Worm (Caenorhabditis elegans) whole organism, midembryonic: Measurements from ENCODE around the gene F40F4.7.

ENCODE experiments used
- T22C8.4 ChIP-seq: fragments of 200-800 bp; sonication (Bioruptor generic); IDR thresholded peaks from 2 replicates; pipeline ENCODE4 v1.3.6; 2022; ENCODE audit warnings: missing genetic modification characterization, missing compliant biosample characterization
- cog-1 ChIP-seq: sonication (generic microtip); optimal IDR thresholded peaks from 2 replicates; lab custom pipeline; 2016; ENCODE audit warnings: missing genetic modification characterization, missing compliant biosample characterization
- flt-1 ChIP-seq: fragments of 200-800 bp; sonication (Bioruptor generic); IDR thresholded peaks from 2 replicates; pipeline ENCODE4 v1.3.6; 2022; ENCODE audit warnings: missing genetic modification characterization, missing compliant biosample characterization
- klf-2 ChIP-seq: fragments of 200-800 bp; sonication (Bioruptor generic); conservative IDR thresholded peaks from 2 replicates; pipeline ENCODE4 v1.3.6; 2022; ENCODE audit warnings: missing genetic modification reagents, missing genetic modification characterization, missing compliant biosample characterization
- med-1 ChIP-seq: sonication (generic microtip); optimal IDR thresholded peaks from 2 replicates; lab custom pipeline; 2017; ENCODE audit warnings: missing genetic modification characterization, mild to moderate bottlenecking, missing compliant biosample characterization, antibody characterized with exemption, missing genetic modification reagents; ENCODE audit not compliant: insufficient read depth
- ref-1 ChIP-seq: fragments of 200-800 bp; sonication (Bioruptor generic); conservative IDR thresholded peaks from 2 replicates; pipeline ENCODE4 v1.3.6; 2022; ENCODE audit warnings: missing genetic modification reagents, missing genetic modification characterization, missing compliant biosample characterization
- tab-1 ChIP-seq: fragments of 200-800 bp; sonication (Bioruptor generic); IDR thresholded peaks from 2 replicates; pipeline ENCODE4 v1.3.6; 2022; ENCODE audit warnings: missing genetic modification characterization, missing compliant biosample characterization
- ztf-23 ChIP-seq: fragments of 200-800 bp; sonication (Bioruptor generic); IDR thresholded peaks from 2 replicates; pipeline ENCODE4 v1.3.6; 2022; ENCODE audit warnings: missing genetic modification reagents, missing genetic modification characterization, missing compliant biosample characterization
- ztf-29 ChIP-seq: fragments of 200-800 bp; sonication (Bioruptor generic); IDR thresholded peaks from 2 replicates; pipeline ENCODE4 v1.3.6; 2022; ENCODE audit warnings: missing genetic modification reagents, missing genetic modification characterization, missing compliant biosample characterization

The F40F4.7 gene

ce11 chrX:3271673-3272072, 25.9 kb upstream of the F40F4.7 start, which contains the start of gene K09C4.9:
TSS of gene K09C4.9 (minus strand) at chrX:3271773.
- TF ChIP-seq med-1 (GFP tag; lab: Kevin White, UChicago): no peak
- TF ChIP-seq ztf-23: no peak
- TF ChIP-seq flt-1 (GFP tag; lab: Robert Waterston, UW): no peak
- no peak for TF ChIP-seq klf-2 (GFP tag; lab: Robert Waterston, UW)
- no peak for TF ChIP-seq cog-1 (tag; lab: Kevin White, UChicago)
- no peak for TF ChIP-seq tab-1 (GFP tag; lab: Robert Waterston, UW)
- no peak for TF ChIP-seq ztf-29 (GFP tag; lab: Robert Waterston, UW)
- TF ChIP-seq T22C8.4 (GFP tag; lab: Robert Waterston, UW): no peak
- TF ChIP-seq ref-1 (GFP tag; lab: Robert Waterston, UW): no peak

DNA sequence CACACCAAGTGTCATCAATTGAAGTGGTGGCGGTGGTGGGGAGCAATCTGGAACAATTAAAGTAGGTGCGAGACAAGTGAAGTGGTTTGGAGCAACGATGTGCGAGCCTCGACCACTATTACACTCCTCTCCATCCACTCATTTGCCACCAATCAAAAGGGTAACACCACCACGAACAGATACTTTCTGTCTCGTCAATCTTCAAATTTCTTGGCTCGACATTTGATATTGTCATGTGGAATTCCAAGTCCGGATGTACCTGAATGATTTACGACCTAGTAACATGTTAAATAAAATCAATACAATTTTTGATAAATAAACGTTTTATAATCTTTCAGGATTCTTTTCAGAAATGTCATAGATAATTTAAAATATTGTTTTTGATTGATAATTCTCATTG, 25.1 kb upstream of the F40F4.7 start, which contains the start of gene sul-1:
Gene sul-1 (minus strand): TSS at position 101 of the 400 bp plus-strand sequence.
- TF ChIP-seq ztf-29 (GFP tag; lab: Robert Waterston, UW): no peak
- no peak for TF ChIP-seq cog-1 (tag; lab: Kevin White, UChicago)
- TF ChIP-seq T22C8.4 (GFP tag; lab: Robert Waterston, UW): no peak
- TF ChIP-seq med-1 (GFP tag; lab: Kevin White, UChicago): no peak
- no peak for TF ChIP-seq tab-1 (GFP tag; lab: Robert Waterston, UW)
- no peak for TF ChIP-seq flt-1 (GFP tag; lab: Robert Waterston, UW)
- TF ChIP-seq ztf-23: no peak
- no peak for TF ChIP-seq ref-1 (GFP tag; lab: Robert Waterston, UW)
- TF ChIP-seq klf-2 (GFP tag; lab: Robert Waterston, UW): no peak

DNA sequence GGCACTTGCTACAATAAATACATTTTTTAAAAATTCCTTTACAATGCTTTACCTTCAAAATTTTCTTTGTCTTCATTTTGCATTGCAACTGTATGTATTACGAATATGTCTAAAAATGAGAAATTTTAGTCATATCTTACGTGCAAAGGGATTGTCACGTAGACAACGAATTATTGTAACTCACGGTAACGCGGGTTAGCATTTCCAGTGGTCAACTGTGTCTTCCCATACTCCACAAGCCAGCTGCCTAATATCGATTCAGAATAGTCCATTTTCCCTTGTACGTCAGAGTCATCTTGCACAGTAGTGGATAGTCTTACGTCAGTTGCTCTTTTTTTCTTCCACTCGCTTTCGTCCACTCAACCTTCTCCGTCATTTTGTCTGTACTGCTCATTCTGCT, 16.9 kb upstream of the F40F4.7 start, which contains the start of gene fbxb-71:
Gene fbxb-71 (plus strand): TSS at position 301 of the 400 bp plus-strand sequence.
- TF ChIP-seq tab-1 (GFP tag; lab: Robert Waterston, UW): no peak
- TF ChIP-seq ztf-29 (GFP tag; lab: Robert Waterston, UW): no peak
- no peak for TF ChIP-seq klf-2 (GFP tag; lab: Robert Waterston, UW)
- TF ChIP-seq ztf-23: no peak
- no peak for TF ChIP-seq med-1 (GFP tag; lab: Kevin White, UChicago)
- no peak for TF ChIP-seq flt-1 (GFP tag; lab: Robert Waterston, UW)
- TF ChIP-seq ref-1 (GFP tag; lab: Robert Waterston, UW): no peak
- no peak for TF ChIP-seq T22C8.4 (GFP tag; lab: Robert Waterston, UW)

DNA sequence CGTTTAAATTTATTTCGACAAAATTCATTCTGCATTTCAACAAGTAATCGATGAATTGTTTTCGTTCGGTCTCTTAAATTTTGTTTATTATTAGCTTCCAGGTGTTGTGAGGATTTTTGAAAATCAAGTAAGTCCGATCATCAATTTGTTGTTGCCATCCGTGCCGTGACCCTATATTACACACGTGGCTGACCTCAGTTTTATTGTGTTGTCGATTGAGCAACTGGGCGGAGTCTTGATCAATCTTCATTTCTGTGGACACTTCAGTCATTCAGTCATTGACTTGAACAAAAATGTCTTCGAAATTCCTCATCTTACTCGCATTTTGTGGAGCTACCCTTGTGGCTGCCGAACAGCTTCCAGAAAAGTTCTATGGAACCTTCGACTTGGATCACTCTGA, 14.8 kb upstream of the F40F4.7 start, which contains the start of gene lbp-2:
Gene lbp-2 (plus strand): TSS at position 102 of the 400 bp plus-strand sequence.
- TF ChIP-seq med-1 (GFP tag; lab: Kevin White, UChicago) (no peak), ref-1 (GFP tag; lab: Robert Waterston, UW) (no peak), ztf-23 (no peak), tab-1 (GFP tag; lab: Robert Waterston, UW) (no peak), cog-1 (tag; lab: Kevin White, UChicago) (no peak), ztf-29 (GFP tag; lab: Robert Waterston, UW) (no peak), T22C8.4 (GFP tag; lab: Robert Waterston, UW) (no peak), flt-1 (GFP tag; lab: Robert Waterston, UW) (no peak), klf-2 (GFP tag; lab: Robert Waterston, UW) (no peak)

- no peak for TF ChIP-seq T22C8.4 (GFP tag; lab: Robert Waterston, UW)
- TF ChIP-seq flt-1 (GFP tag; lab: Robert Waterston, UW): 0 out of 2 replicates have a peak, but pooled peaks have one; percentile 7
These were observed 13.1 kb upstream of the F40F4.7 start, which contains the start of gene lbp-1 for ce11 chrX:3258842-3259241. TSS of gene lbp-1 (plus strand) at chrX:3259142.

- TF ChIP-seq ztf-23 (no peak), ref-1 (GFP tag; lab: Robert Waterston, UW) (no peak), klf-2 (GFP tag; lab: Robert Waterston, UW) (no peak), T22C8.4 (GFP tag; lab: Robert Waterston, UW) (no peak)
These were observed 11.2 kb upstream of the F40F4.7 start, which contains the start of gene lbp-3 for ce11 chrX:3256784-3257493. TSS of gene lbp-3 (plus strand) at chrX:3257372.

ce11 chrX:3252500-3252899, 6.8 kb upstream of the F40F4.7 start, which contains the start of gene tba-9:
TSS of gene tba-9 (plus strand) at chrX:3252800.
- TF ChIP-seq flt-1 (GFP tag; lab: Robert Waterston, UW) (no peak), ref-1 (GFP tag; lab: Robert Waterston, UW) (no peak), T22C8.4 (GFP tag; lab: Robert Waterston, UW) (no peak), ztf-29 (GFP tag; lab: Robert Waterston, UW) (no peak), klf-2 (GFP tag; lab: Robert Waterston, UW) (no peak), cog-1 (tag; lab: Kevin White, UChicago) (no peak)

- TF ChIP-seq ref-1 (GFP tag; lab: Robert Waterston, UW): no peak
These were observed 4.9 kb upstream of the F40F4.7 start, which contains the start of gene pqn-37 for ce11 chrX:3250481-3251091. TSS of gene pqn-37 (minus strand) at chrX:3250531.

ce11 chrX:3247768-3248167, 2.0 kb upstream of the F40F4.7 start:
- TF ChIP-seq tab-1 (GFP tag; lab: Robert Waterston, UW): no peak
- TF ChIP-seq flt-1 (GFP tag; lab: Robert Waterston, UW): no peak
- TF ChIP-seq T22C8.4 (GFP tag; lab: Robert Waterston, UW): no peak
- TF ChIP-seq klf-2 (GFP tag; lab: Robert Waterston, UW): no peak
- TF ChIP-seq ref-1 (GFP tag; lab: Robert Waterston, UW): no peak
- no peak for TF ChIP-seq ztf-23
- TF ChIP-seq med-1 (GFP tag; lab: Kevin White, UChicago): no peak
